Fruit fly (Drosophila melanogaster): ENCODE measurements around the gene CG32694.

DNA sequence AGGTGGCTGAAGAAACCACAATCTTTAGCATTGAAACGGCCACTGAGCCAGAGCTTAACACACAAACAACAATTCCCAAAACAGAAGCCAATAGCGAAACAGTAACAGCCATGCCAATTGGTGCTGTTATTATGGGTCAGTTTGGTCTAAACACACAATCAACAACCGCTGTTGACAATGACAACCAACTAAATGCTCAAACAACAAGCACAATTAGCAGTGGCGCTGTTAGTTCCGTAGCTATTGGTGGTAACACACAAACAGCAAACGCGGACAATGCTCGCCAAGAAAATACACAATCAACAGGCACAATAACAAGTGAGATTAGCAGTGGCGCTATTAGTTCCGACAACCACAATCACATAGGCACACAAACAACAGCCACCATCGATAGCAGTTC, 54.4 kb downstream of the CG32694 start:
- TF ChIP-seq Xbp1 (GFP tag; optimal IDR thresholded peaks at IDR 0.05) (no peak), HLH54F (GFP tag; optimal IDR thresholded peaks at IDR 0.05) (no peak), tgo (GFP tag; IDR thresholded peaks at IDR 0.05) (no peak; the same call in 2 of the 3 replicates), insv (GFP tag; optimal IDR thresholded peaks at IDR 0.05) (no peak)
